Worm (Caenorhabditis elegans) whole organism, L2 larva: ENCODE results near the gene sftb-1.

Experiments used
- C34F6.9 ChIP-seq: fragments of 150-350 bp; optimal IDR thresholded peaks from 2 replicates; lab custom pipeline; 2014; ENCODE audit warnings: missing biosample characterization, missing genetic modification characterization
- F13H6.1 ChIP-seq: sonication (generic microtip); optimal IDR thresholded peaks from 2 replicates; lab custom pipeline; 2016; ENCODE audit warnings: missing genetic modification characterization, missing compliant biosample characterization
- R02D3.7 ChIP-seq: fragments of 150-350 bp; optimal IDR thresholded peaks from 2 replicates; lab custom pipeline; 2014; ENCODE audit warnings: missing biosample characterization, missing genetic modification characterization
- Y55F3AM.14 ChIP-seq: fragments of 200-800 bp; sonication (Bioruptor generic); optimal IDR thresholded peaks from 2 replicates; lab custom pipeline; 2018; ENCODE audit warnings: mild to moderate bottlenecking, missing genetic modification characterization, missing compliant biosample characterization
- ZK546.5 ChIP-seq: sonication (generic microtip); optimal IDR thresholded peaks from 2 replicates; lab custom pipeline; 2017; ENCODE audit warnings: missing biosample characterization, missing genetic modification characterization
- alr-1 ChIP-seq: fragments of 150-350 bp; optimal IDR thresholded peaks from 2 replicates; lab custom pipeline; 2014; ENCODE audit warnings: missing biosample characterization, missing genetic modification characterization
- aly-2 ChIP-seq: fragments of 150-350 bp; optimal IDR thresholded peaks from 2 replicates; lab custom pipeline; 2014; ENCODE audit warnings: missing biosample characterization, missing genetic modification characterization
- ama-1 ChIP-seq: fragments of 150-350 bp; optimal IDR thresholded peaks from 2 replicates; lab custom pipeline; 2018; ENCODE audit warnings: inconsistent platforms
- blmp-1 ChIP-seq: sonication (generic microtip); optimal IDR thresholded peaks from 2 replicates; lab custom pipeline; 2017; ENCODE audit warnings: missing genetic modification characterization, mild to moderate bottlenecking, missing compliant biosample characterization, antibody characterized with exemption, moderate library complexity; ENCODE audit not compliant: insufficient read depth
- ceh-16 ChIP-seq: fragments of 150-350 bp; optimal IDR thresholded peaks from 2 replicates; lab custom pipeline; 2014; ENCODE audit warnings: missing biosample characterization, missing genetic modification characterization
- ceh-82 ChIP-seq: fragments of 150-350 bp; optimal IDR thresholded peaks from 2 replicates; lab custom pipeline; 2014; ENCODE audit warnings: missing biosample characterization, missing genetic modification characterization
- crh-2 ChIP-seq: sonication (generic microtip); optimal IDR thresholded peaks from 2 replicates; lab custom pipeline; 2017; ENCODE audit warnings: missing biosample characterization, missing genetic modification characterization
- dmd-4 ChIP-seq: sonication (generic microtip); optimal IDR thresholded peaks from 2 replicates; lab custom pipeline; 2017; ENCODE audit warnings: missing biosample characterization, missing genetic modification characterization
- egl-27 ChIP-seq: sonication (generic microtip); optimal IDR thresholded peaks from 3 replicates; lab custom pipeline; 2017; ENCODE audit warnings: missing biosample characterization, missing genetic modification reagents, missing genetic modification characterization
- elt-1 ChIP-seq: fragments of 150-350 bp; optimal IDR thresholded peaks from 2 replicates; lab custom pipeline; 2014; ENCODE audit warnings: missing biosample characterization, missing genetic modification characterization
- elt-3 ChIP-seq: sonication (generic microtip); optimal IDR thresholded peaks from 2 replicates; lab custom pipeline; 2017; ENCODE audit warnings: missing biosample characterization, missing genetic modification characterization
- fos-1 ChIP-seq: fragments of 150-350 bp; optimal IDR thresholded peaks from 2 replicates; lab custom pipeline; 2014; ENCODE audit warnings: missing biosample characterization, missing genetic modification characterization
- gmeb-1 ChIP-seq: fragments of 150-350 bp; optimal IDR thresholded peaks from 2 replicates; lab custom pipeline; 2014; ENCODE audit warnings: missing biosample characterization, missing genetic modification characterization
- lin-11 ChIP-seq: fragments of 150-350 bp; sonication (generic microtip); optimal IDR thresholded peaks from 2 replicates; lab custom pipeline; 2014; ENCODE audit warnings: missing biosample characterization, missing genetic modification characterization, inconsistent platforms, mixed read lengths
- lin-13 ChIP-seq: fragments of 150-350 bp; optimal IDR thresholded peaks from 2 replicates; lab custom pipeline; 2014; ENCODE audit warnings: missing biosample characterization, missing genetic modification reagents, missing genetic modification characterization
- lin-39 ChIP-seq: fragments of 150-350 bp; optimal IDR thresholded peaks from 2 replicates; lab custom pipeline; 2014; ENCODE audit warnings: missing biosample characterization, missing genetic modification reagents, missing genetic modification characterization
- lsy-2 ChIP-seq, 2 experiments: fragments of 150-350 bp in 1 of 2; sonication (generic microtip) in 1 of 2; optimal IDR thresholded peaks; 2 replicates each; lab custom pipeline; 2014 to 2017; ENCODE audit warnings: missing biosample characterization in 2 of 2, missing genetic modification characterization in 2 of 2
- mab-5 ChIP-seq: fragments of 150-350 bp; optimal IDR thresholded peaks from 2 replicates; lab custom pipeline; 2014; ENCODE audit warnings: missing biosample characterization, missing genetic modification characterization
- mbf-1 ChIP-seq: sonication (generic microtip); optimal IDR thresholded peaks from 2 replicates; lab custom pipeline; 2017; ENCODE audit warnings: missing biosample characterization, missing genetic modification characterization
- mdl-1 ChIP-seq, 2 experiments: fragments of 150-350 bp in 1 of 2; sonication (generic microtip) in 1 of 2; optimal IDR thresholded peaks; 2 replicates each; lab custom pipeline; 2017; ENCODE audit warnings: missing biosample characterization in 2 of 2, missing genetic modification characterization in 2 of 2
- nhr-10 ChIP-seq: sonication (generic microtip); optimal IDR thresholded peaks from 2 replicates; lab custom pipeline; 2017; ENCODE audit warnings: missing biosample characterization, missing genetic modification characterization
- nhr-11 ChIP-seq: fragments of 150-350 bp; optimal IDR thresholded peaks from 2 replicates; lab custom pipeline; 2014; ENCODE audit warnings: missing biosample characterization, missing genetic modification characterization
- nhr-12 ChIP-seq: fragments of 150-350 bp; optimal IDR thresholded peaks from 2 replicates; lab custom pipeline; 2014; ENCODE audit warnings: missing biosample characterization, missing genetic modification characterization
- nhr-129 ChIP-seq: fragments of 150-350 bp; optimal IDR thresholded peaks from 2 replicates; lab custom pipeline; 2014; ENCODE audit warnings: missing biosample characterization, missing genetic modification characterization
- nhr-21 ChIP-seq: fragments of 150-350 bp; optimal IDR thresholded peaks from 2 replicates; lab custom pipeline; 2014; ENCODE audit warnings: missing biosample characterization, missing genetic modification characterization
- nhr-23 ChIP-seq: fragments of 150-350 bp; optimal IDR thresholded peaks from 2 replicates; lab custom pipeline; 2014; ENCODE audit warnings: missing biosample characterization, missing genetic modification reagents, missing genetic modification characterization
- nhr-237 ChIP-seq: fragments of 150-350 bp; optimal IDR thresholded peaks from 2 replicates; lab custom pipeline; 2014; ENCODE audit warnings: missing biosample characterization, missing genetic modification characterization
- nhr-25 ChIP-seq: fragments of 150-350 bp; sonication (generic microtip); optimal IDR thresholded peaks from 3 replicates; lab custom pipeline; 2014; ENCODE audit warnings: missing biosample characterization, missing genetic modification characterization
- nhr-6 ChIP-seq: fragments of 150-350 bp; optimal IDR thresholded peaks from 2 replicates; lab custom pipeline; 2014; ENCODE audit warnings: missing biosample characterization, missing genetic modification characterization
- nhr-77 ChIP-seq: fragments of 150-350 bp; optimal IDR thresholded peaks from 2 replicates; lab custom pipeline; 2014; ENCODE audit warnings: missing biosample characterization, missing genetic modification characterization
- peb-1 ChIP-seq: fragments of 150-350 bp; optimal IDR thresholded peaks from 2 replicates; lab custom pipeline; 2014; ENCODE audit warnings: missing biosample characterization, missing genetic modification characterization
- sem-4 ChIP-seq: fragments of 150-350 bp; optimal IDR thresholded peaks from 2 replicates; lab custom pipeline; 2014; ENCODE audit warnings: missing biosample characterization, missing genetic modification reagents, missing genetic modification characterization
- skn-1 ChIP-seq: sonication (generic microtip); optimal IDR thresholded peaks from 2 replicates; lab custom pipeline; 2017; ENCODE audit warnings: missing biosample characterization, missing genetic modification characterization
- sma-3 ChIP-seq: sonication (generic microtip); optimal IDR thresholded peaks from 2 replicates; lab custom pipeline; 2016; ENCODE audit warnings: missing genetic modification reagents, missing genetic modification characterization, missing compliant biosample characterization
- sma-9 ChIP-seq, 2 experiments: fragments of 150-350 bp in 1 of 2; sonication (generic microtip) in 1 of 2; optimal IDR thresholded peaks; 2 replicates each; lab custom pipeline; 2014 to 2016; ENCODE audit warnings: missing genetic modification characterization in 2 of 2, mild to moderate bottlenecking in 1 of 2, missing biosample characterization in 1 of 2, missing compliant biosample characterization in 1 of 2, missing genetic modification reagents in 1 of 2, moderate library complexity in 1 of 2
- snpc-4 ChIP-seq: fragments of 150-350 bp; optimal IDR thresholded peaks from 2 replicates; lab custom pipeline; 2014; ENCODE audit warnings: missing biosample characterization, missing genetic modification characterization
- unc-39 ChIP-seq: fragments of 150-350 bp; optimal IDR thresholded peaks from 2 replicates; lab custom pipeline; 2014; ENCODE audit warnings: missing biosample characterization, missing genetic modification characterization
- unc-55 ChIP-seq: fragments of 150-350 bp; sonication (generic microtip); optimal IDR thresholded peaks from 3 replicates; lab custom pipeline; 2014; ENCODE audit warnings: missing biosample characterization, missing genetic modification reagents, missing genetic modification characterization
- unc-62 ChIP-seq: fragments of 150-350 bp; optimal IDR thresholded peaks from 2 replicates; lab custom pipeline; 2014; ENCODE audit warnings: missing biosample characterization, missing genetic modification reagents, missing genetic modification characterization
- zag-1 ChIP-seq: fragments of 150-350 bp; optimal IDR thresholded peaks from 2 replicates; lab custom pipeline; 2014; ENCODE audit warnings: missing biosample characterization, missing genetic modification characterization
- ztf-1 ChIP-seq: fragments of 200-800 bp; sonication (Bioruptor generic); conservative IDR thresholded peaks from 2 replicates; pipeline ENCODE4 v1.3.6; 2022; ENCODE audit warnings: missing genetic modification characterization, missing compliant biosample characterization
- ztf-11 ChIP-seq: sonication (generic microtip); optimal IDR thresholded peaks from 2 replicates; lab custom pipeline; 2017; ENCODE audit warnings: missing biosample characterization, missing genetic modification characterization
- ztf-4 ChIP-seq: fragments of 150-350 bp; optimal IDR thresholded peaks from 2 replicates; lab custom pipeline; 2014; ENCODE audit warnings: missing biosample characterization, missing genetic modification characterization

sftb-1 gene

DNA sequence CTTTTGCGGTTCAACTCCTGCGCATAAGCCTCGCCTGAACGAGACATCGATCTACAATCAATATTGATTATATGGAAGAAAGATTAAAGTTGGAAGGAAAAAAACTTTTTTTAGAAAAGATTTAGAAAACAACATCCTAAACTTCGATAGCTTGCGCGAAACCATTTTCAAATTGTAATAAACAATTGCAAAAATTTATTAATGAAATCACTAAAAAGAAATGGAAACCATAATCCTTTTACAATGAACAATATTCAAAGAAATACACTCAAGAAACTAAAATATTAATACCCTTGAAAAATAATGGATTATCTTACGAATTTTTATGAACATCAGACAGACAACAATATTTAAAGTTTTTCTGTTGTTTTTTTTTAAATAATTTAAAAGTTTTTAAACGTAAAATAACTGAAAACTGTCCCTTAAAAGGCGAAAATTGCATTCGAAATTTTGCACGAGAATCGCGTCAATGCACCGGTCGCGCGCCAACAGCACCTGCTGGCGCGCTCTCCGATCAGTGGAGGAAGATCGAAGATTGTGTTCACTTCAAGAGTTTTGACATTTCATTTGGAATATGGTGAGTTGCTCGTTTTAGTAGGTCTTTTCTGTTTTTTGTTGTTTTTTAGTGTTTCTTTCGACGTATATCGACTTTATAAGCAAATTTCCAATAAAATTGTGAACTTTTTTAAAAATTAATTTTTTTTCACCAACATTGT is at the start of gene sftb-1, which contains the start of gene R10E4.1:
Gene sftb-1 (minus strand): TSS at position 51 of the 716 bp plus-strand sequence.
Gene R10E4.1 (plus strand): TSS at position 524 of the 716 bp plus-strand sequence.
- TF ChIP-seq lin-39 (tag; lab: Kevin White, UChicago) (no peak), lin-13 (GFP tag; lab: Kevin White, UChicago) (peak; percentile 42), fos-1 (tag; lab: Kevin White, UChicago) (peak; percentile 48), sma-9 (GFP tag; optimal IDR thresholded peaks at IDR 0.05; lab: Kevin White, UChicago) (peak; percentile 83), sma-9 (tag; optimal IDR thresholded peaks at IDR 0.05; lab: Kevin White, UChicago) (no peak), ama-1 (peak; percentile 32), mbf-1 (tag; lab: Kevin White, UChicago) (no peak), nhr-21 (peak; percentile 49), nhr-237 (tag; lab: Kevin White, UChicago) (no peak), sma-3 (GFP tag; lab: Kevin White, UChicago) (peak; percentile 66), C34F6.9 (tag; lab: Kevin White, UChicago) (peak; percentile 78), blmp-1 (no peak), egl-27 (tag; lab: Kevin White, UChicago) (no peak), alr-1 (no peak), unc-39 (no peak), elt-3 (no peak), R02D3.7 (tag; lab: Kevin White, UChicago) (no peak), peb-1 (no peak), nhr-23 (tag; lab: Kevin White, UChicago) (no peak), dmd-4 (tag; lab: Kevin White, UChicago) (no peak), ztf-11 (tag; lab: Kevin White, UChicago) (no peak), ztf-1 (GFP tag; lab: Robert Waterston, UW) (no peak), zag-1 (tag; lab: Kevin White, UChicago) (no peak), snpc-4 (tag; lab: Kevin White, UChicago) (no peak), mab-5 (peak; percentile 34), nhr-77 (tag; lab: Kevin White, UChicago) (no peak), nhr-11 (no peak), Y55F3AM.14 (GFP tag; lab: Kevin White, UChicago) (no peak), nhr-12 (tag; lab: Kevin White, UChicago) (no peak), nhr-25 (tag; lab: Kevin White, UChicago) (peak; percentile 75), ZK546.5 (tag; lab: Kevin White, UChicago) (no peak), sem-4 (tag; lab: Kevin White, UChicago) (peak; percentile 25), crh-2 (peak; percentile 78), elt-1 (tag; lab: Kevin White, UChicago) (no peak), mdl-1 (tag; optimal IDR thresholded peaks at IDR 0.05; lab: Kevin White, UChicago) (no peak), skn-1 (tag; lab: Kevin White, UChicago) (no peak), unc-62 (no peak), nhr-129 (tag; lab: Kevin White, UChicago) (peak; percentile 42), nhr-10 (tag; lab: Kevin White, UChicago) (no peak), ceh-16 (tag; lab: Kevin White, UChicago) (no peak), ceh-82 (tag; lab: Kevin White, UChicago) (no peak), lin-11 (tag; lab: Kevin White, UChicago) (peak; percentile 19), lsy-2 (tag; optimal IDR thresholded peaks at IDR 0.05; lab: Kevin White, UChicago) (peak; percentile 77 to 89), F13H6.1 (tag; lab: Kevin White, UChicago) (peak; percentile 69), ztf-4 (tag; lab: Kevin White, UChicago) (no peak), gmeb-1 (tag; lab: Kevin White, UChicago) (peak; percentile 84), unc-55 (GFP tag; lab: Kevin White, UChicago) (peak; percentile 82), aly-2 (tag; lab: Kevin White, UChicago) (no peak), nhr-6 (no peak)
